Fruit fly (Drosophila melanogaster) whole organism, prepupa: ENCODE measurements around the gene GC.

Experiments
- Blimp-1 ChIP-seq: fragments of 200-800 bp; sonication (Bioruptor generic); optimal IDR thresholded peaks from 3 replicates; lab custom pipeline; 2017; ENCODE audit warnings: missing biosample characterization, missing genetic modification characterization, mild to moderate bottlenecking, moderate library complexity, missing genetic modification reagents
- CG11902 ChIP-seq: fragments of 200-800 bp; sonication (Bioruptor generic); optimal IDR thresholded peaks from 3 replicates; lab custom pipeline; 2016; ENCODE audit warnings: missing biosample characterization, missing genetic modification characterization
- CG6808 ChIP-seq: fragments of 200-800 bp; sonication (Bioruptor generic); optimal IDR thresholded peaks from 3 replicates; lab custom pipeline; 2017; ENCODE audit warnings: missing biosample characterization, missing genetic modification characterization, mild to moderate bottlenecking, moderate library complexity, missing genetic modification reagents
- CG8632 ChIP-seq: fragments of 200-800 bp; sonication (Bioruptor generic); optimal IDR thresholded peaks from 3 replicates; lab custom pipeline; 2016; ENCODE audit warnings: missing biosample characterization, missing genetic modification characterization
- Eip75B ChIP-seq: fragments of 200-800 bp; sonication (Bioruptor generic); optimal IDR thresholded peaks from 3 replicates; lab custom pipeline; 2016; ENCODE audit warnings: missing biosample characterization, missing genetic modification characterization
- OdsH ChIP-seq: fragments of 200-800 bp; sonication (Bioruptor generic); optimal IDR thresholded peaks from 3 replicates; lab custom pipeline; 2016; ENCODE audit warnings: missing biosample characterization, missing genetic modification characterization
- esn ChIP-seq: fragments of 200-800 bp; sonication (Bioruptor generic); optimal IDR thresholded peaks from 2 replicates; lab custom pipeline; 2016; ENCODE audit warnings: missing biosample characterization, mild to moderate bottlenecking, missing genetic modification characterization, moderate library complexity
- fd85E ChIP-seq: fragments of 200-800 bp; sonication (Bioruptor generic); optimal IDR thresholded peaks from 3 replicates; lab custom pipeline; 2016; ENCODE audit warnings: missing biosample characterization, missing genetic modification characterization
- topi ChIP-seq: fragments of 200-800 bp; sonication (Bioruptor generic); optimal IDR thresholded peaks from 3 replicates; lab custom pipeline; 2016; ENCODE audit warnings: missing biosample characterization, missing genetic modification characterization
- vri ChIP-seq: fragments of 200-800 bp; sonication (Bioruptor generic); optimal IDR thresholded peaks from 3 replicates; lab custom pipeline; 2016; ENCODE audit warnings: missing biosample characterization, mild to moderate bottlenecking, missing genetic modification characterization

DNA sequence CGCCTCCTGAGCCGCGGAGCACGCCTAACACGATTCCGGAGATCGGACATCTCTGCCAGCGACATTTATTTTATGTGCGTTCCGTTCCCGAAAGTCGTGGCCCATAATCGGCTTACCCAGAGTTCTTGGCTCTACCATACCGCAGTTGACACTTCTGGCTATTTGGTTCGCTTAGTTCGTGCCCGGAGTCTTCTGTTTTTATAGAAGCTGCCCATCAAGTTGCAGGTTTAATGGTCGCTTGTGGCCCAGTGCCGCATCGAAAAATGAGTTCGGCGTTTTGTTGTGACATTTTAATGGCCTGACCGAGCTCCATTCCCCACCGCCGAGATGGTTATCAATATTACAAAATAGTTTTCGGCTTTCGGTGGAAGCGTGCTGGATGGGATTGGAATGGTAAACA, 47.1 kb upstream of the GC start:
- TF ChIP-seq CG6808 (GFP tag; lab: Kevin White, UChicago) (no peak), fd85E (GFP tag; lab: Kevin White, UChicago) (no peak), topi (GFP tag; lab: Kevin White, UChicago) (no peak), vri (GFP tag; lab: Kevin White, UChicago) (no peak), Blimp-1 (GFP tag; lab: Kevin White, UChicago) (no peak), CG8632 (GFP tag; lab: Kevin White, UChicago) (no peak), Eip75B (no peak), CG11902 (no peak), OdsH (GFP tag; lab: Kevin White, UChicago) (no peak), esn (no peak)
